Worm (Caenorhabditis elegans): ENCODE data around the gene utx-1.
A peak's percentile ranks its signal among the peaks of the same experiment; 100 is the strongest.
"Not testable (repeated sequence)": the region's sequence is repeated elsewhere in the genome, so short reads cannot be mapped to it uniquely, and the experiment has no call there.

utx-1 gene

ce11 chrX:8538262-8538776 is 18.6 kb upstream of the utx-1 start, which contains the start of the genes nspc-4 and nspc-5:
nspc-4 (minus strand) TSS chrX:8538362.
nspc-5 (plus strand) TSS chrX:8538726.
- TF ChIP-seq ceh-36 (tag; optimal IDR thresholded peaks at IDR 0.05); pes-1 (GFP tag; IDR thresholded peaks at IDR 0.05); sea-1 (GFP tag; conservative IDR thresholded peaks at IDR 0.05): not testable (repeated sequence)

ce11 chrX:8541562-8541961 is 15.4 kb upstream of the utx-1 start, which contains the start of gene nspc-7:
nspc-7 (plus strand) TSS chrX:8541862.
- not testable (repeated sequence) for TF ChIP-seq scrt-1 (GFP tag; IDR thresholded peaks at IDR 0.05); B0310.2 (tag; optimal IDR thresholded peaks at IDR 0.05); F13C5.2 (tag; optimal IDR thresholded peaks at IDR 0.05)

ce11 chrX:8545971-8546442 is 10.9 kb upstream of the utx-1 start, which contains the start of gene sdha-1:
sdha-1 (minus strand) TSS chrX:8546021.
- TF ChIP-seq hmbx-1 (tag; optimal IDR thresholded peaks at IDR 0.05) (no peak), tbx-37 (GFP tag; conservative IDR thresholded peaks at IDR 0.05) (0 out of 2 replicates have a peak, but pooled peaks have one; percentile 13), hnd-1 (tag; optimal IDR thresholded peaks at IDR 0.05) (no peak), F13C5.2 (tag; optimal IDR thresholded peaks at IDR 0.05) (peak; percentile 43), sea-1 (GFP tag; conservative IDR thresholded peaks at IDR 0.05) (no peak), tbx-11 (GFP tag; IDR thresholded peaks at IDR 0.05) (0 out of 2 replicates have a peak, but pooled peaks have one; percentile 22), hmg-4 (GFP tag; optimal IDR thresholded peaks at IDR 0.05) (peak; percentile 31), B0310.2 (tag; optimal IDR thresholded peaks at IDR 0.05) (no peak), pes-1 (GFP tag; IDR thresholded peaks at IDR 0.05) (no peak), aly-1 (tag; optimal IDR thresholded peaks at IDR 0.05) (no peak)

ce11 chrX:8549026-8549425 is 7.9 kb upstream of the utx-1 start, which contains the start of gene D2021.4:
D2021.4 (minus strand) TSS chrX:8549073.
- no peak for TF ChIP-seq hmg-4 (GFP tag; optimal IDR thresholded peaks at IDR 0.05)
- TF ChIP-seq tra-4 (tag; optimal IDR thresholded peaks at IDR 0.05) = no peak
- no peak for TF ChIP-seq aly-1 (tag; optimal IDR thresholded peaks at IDR 0.05)
- no peak for TF ChIP-seq hnd-1 (tag; optimal IDR thresholded peaks at IDR 0.05)
- no peak for TF ChIP-seq ceh-13 (GFP tag; optimal IDR thresholded peaks at IDR 0.05)
- TF ChIP-seq sea-1 (GFP tag; conservative IDR thresholded peaks at IDR 0.05) = no peak
- no peak for TF ChIP-seq pes-1 (GFP tag; IDR thresholded peaks at IDR 0.05)
- no peak for TF ChIP-seq ceh-36 (tag; optimal IDR thresholded peaks at IDR 0.05)
- TF ChIP-seq flt-1 (GFP tag; IDR thresholded peaks at IDR 0.05) = no peak
- no peak for TF ChIP-seq tbx-11 (GFP tag; IDR thresholded peaks at IDR 0.05)
- TF ChIP-seq ets-7 (tag; optimal IDR thresholded peaks at IDR 0.05) = no peak
- no peak for TF ChIP-seq hmbx-1 (tag; optimal IDR thresholded peaks at IDR 0.05)

- no peak for TF ChIP-seq ceh-13 (GFP tag; optimal IDR thresholded peaks at IDR 0.05)
- no peak for TF ChIP-seq B0310.2 (tag; optimal IDR thresholded peaks at IDR 0.05)
- TF ChIP-seq scrt-1 (GFP tag; IDR thresholded peaks at IDR 0.05) = no peak
- TF ChIP-seq tbx-11 (GFP tag; IDR thresholded peaks at IDR 0.05) = no peak
- no peak for TF ChIP-seq ceh-36 (tag; optimal IDR thresholded peaks at IDR 0.05)
- no peak for TF ChIP-seq F13C5.2 (tag; optimal IDR thresholded peaks at IDR 0.05)
- TF ChIP-seq sea-1 (GFP tag; conservative IDR thresholded peaks at IDR 0.05) = no peak
- no peak for TF ChIP-seq ama-1 (optimal IDR thresholded peaks at IDR 0.05)
- no peak for TF ChIP-seq ets-7 (tag; optimal IDR thresholded peaks at IDR 0.05)
Measured at ce11 chrX:8550099-8550498, 6.8 kb upstream of the utx-1 start.

- TF ChIP-seq hmbx-1 (tag; optimal IDR thresholded peaks at IDR 0.05) (no peak), hmg-4 (GFP tag; optimal IDR thresholded peaks at IDR 0.05) (peak; percentile 53), pes-1 (GFP tag; IDR thresholded peaks at IDR 0.05) (no peak), scrt-1 (GFP tag; IDR thresholded peaks at IDR 0.05) (no peak), tra-4 (tag; optimal IDR thresholded peaks at IDR 0.05) (no peak), aly-1 (tag; optimal IDR thresholded peaks at IDR 0.05) (no peak), ceh-13 (GFP tag; optimal IDR thresholded peaks at IDR 0.05) (no peak), flt-1 (GFP tag; IDR thresholded peaks at IDR 0.05) (no peak), ama-1 (optimal IDR thresholded peaks at IDR 0.05) (no peak), B0310.2 (tag; optimal IDR thresholded peaks at IDR 0.05) (no peak), sea-1 (GFP tag; conservative IDR thresholded peaks at IDR 0.05) (no peak), F13C5.2 (tag; optimal IDR thresholded peaks at IDR 0.05) (peak; percentile 31), hnd-1 (tag; optimal IDR thresholded peaks at IDR 0.05) (no peak), ceh-36 (tag; optimal IDR thresholded peaks at IDR 0.05) (no peak), tbx-11 (GFP tag; IDR thresholded peaks at IDR 0.05) (0 out of 2 replicates have a peak, but pooled peaks have one; percentile 18), tbx-37 (GFP tag; conservative IDR thresholded peaks at IDR 0.05) (no peak), ets-7 (tag; optimal IDR thresholded peaks at IDR 0.05) (no peak)
Measured at ce11 chrX:8551687-8552327, 5.1 kb upstream of the utx-1 start, which contains the start of gene dhhc-14. dhhc-14 (plus strand) TSS chrX:8552277.

- TF ChIP-seq F13C5.2 (tag; optimal IDR thresholded peaks at IDR 0.05) (no peak), scrt-1 (GFP tag; IDR thresholded peaks at IDR 0.05) (no peak), hmg-4 (GFP tag; optimal IDR thresholded peaks at IDR 0.05) (no peak), tbx-37 (GFP tag; conservative IDR thresholded peaks at IDR 0.05) (no peak), tbx-11 (GFP tag; IDR thresholded peaks at IDR 0.05) (no peak), B0310.2 (tag; optimal IDR thresholded peaks at IDR 0.05) (no peak), sea-1 (GFP tag; conservative IDR thresholded peaks at IDR 0.05) (no peak), ama-1 (optimal IDR thresholded peaks at IDR 0.05) (no peak), tra-4 (tag; optimal IDR thresholded peaks at IDR 0.05) (no peak), aly-1 (tag; optimal IDR thresholded peaks at IDR 0.05) (no peak), ceh-13 (GFP tag; optimal IDR thresholded peaks at IDR 0.05) (no peak), pes-1 (GFP tag; IDR thresholded peaks at IDR 0.05) (no peak), hmbx-1 (tag; optimal IDR thresholded peaks at IDR 0.05) (no peak), flt-1 (GFP tag; IDR thresholded peaks at IDR 0.05) (no peak), ceh-36 (tag; optimal IDR thresholded peaks at IDR 0.05) (no peak), hnd-1 (tag; optimal IDR thresholded peaks at IDR 0.05) (no peak), ets-7 (tag; optimal IDR thresholded peaks at IDR 0.05) (no peak)
Measured at ce11 chrX:8554029-8554428, 2.9 kb upstream of the utx-1 start.
